Fruit fly (Drosophila melanogaster): ENCODE results near the gene Npc2h.

Npc2h gene

DNA sequence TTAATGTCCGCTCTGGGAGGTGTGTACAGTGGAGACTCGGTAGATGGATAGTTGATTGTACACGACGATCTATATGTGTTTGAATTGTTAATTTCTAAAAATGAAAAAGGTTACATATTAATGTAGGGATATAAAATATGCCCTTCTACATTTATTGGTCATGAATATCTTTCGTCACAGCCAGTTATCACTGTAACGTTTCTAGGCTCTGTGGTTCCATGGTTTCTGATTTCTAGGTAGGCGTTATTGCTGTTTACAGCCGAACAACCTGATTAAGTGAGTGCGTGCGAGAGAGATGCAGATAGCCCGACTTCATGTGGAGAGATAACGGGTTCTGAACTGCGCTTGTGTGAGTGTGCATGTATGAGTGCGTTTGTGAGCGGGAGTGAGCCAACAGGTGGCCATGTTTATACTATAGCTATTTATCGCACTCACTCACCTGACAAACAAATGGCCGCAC, 35.6 kb upstream of the Npc2h start (continued):
- TF ChIP-seq Camta (GFP tag; optimal IDR thresholded peaks at IDR 0.05) (peak; percentile 88), CG18599 (GFP tag; optimal IDR thresholded peaks at IDR 0.05) (peak; percentile 95), Kr (GFP tag; optimal IDR thresholded peaks at IDR 0.05) (peak; percentile 28), CG11723 (GFP tag; optimal IDR thresholded peaks at IDR 0.05) (peak; percentile 66), CG12155 (GFP tag; optimal IDR thresholded peaks at IDR 0.05) (peak; percentile 92), dm (GFP tag; optimal IDR thresholded peaks at IDR 0.05) (peak; percentile 88), CG7357 (GFP tag; IDR thresholded peaks at IDR 0.05) (peak; percentile 89), CG13894 (tag; optimal IDR thresholded peaks at IDR 0.05) (peak; percentile 81), CG1233 (GFP tag; optimal IDR thresholded peaks at IDR 0.05) (peak; percentile 92), usp (GFP tag; optimal IDR thresholded peaks at IDR 0.05) (no peak), Lpt (GFP tag; optimal IDR thresholded peaks at IDR 0.05) (no peak), aop (GFP tag; IDR thresholded peaks at IDR 0.05) (no peak), tgo (GFP tag; IDR thresholded peaks at IDR 0.05) (peak; percentile 96), CG31441 (GFP tag; IDR thresholded peaks at IDR 0.05) (peak; percentile 89), CG6683 (GFP tag; optimal IDR thresholded peaks at IDR 0.05) (peak; percentile 80), CG14965 (GFP tag; optimal IDR thresholded peaks at IDR 0.05; ENCODE audit: borderline replicate concordance) (peak; percentile 71), CG8924 (tag; optimal IDR thresholded peaks at IDR 0.05) (peak; percentile 95), CG9215 (GFP tag; IDR thresholded peaks at IDR 0.05) (peak; percentile 91), CG12299 (tag; optimal IDR thresholded peaks at IDR 0.05) (peak; percentile 86), H15 (GFP tag; IDR thresholded peaks at IDR 0.05) (peak; percentile 94), CG13775 (GFP tag; optimal IDR thresholded peaks at IDR 0.05) (peak; percentile 89), CG11085 (GFP tag; IDR thresholded peaks at IDR 0.05) (peak; percentile 79), CG17186 (GFP tag; optimal IDR thresholded peaks at IDR 0.05) (peak; percentile 53), CG17328 (GFP tag; IDR thresholded peaks at IDR 0.05) (peak; percentile 97), ham (GFP tag; IDR thresholded peaks at IDR 0.05) (peak; percentile 80; the same call in 1 of the 2 replicates), lbe (GFP tag; optimal IDR thresholded peaks at IDR 0.05) (peak; percentile 70), Ets97D (GFP tag; optimal IDR thresholded peaks at IDR 0.05) (peak; percentile 72), sisA (GFP tag; IDR thresholded peaks at IDR 0.05) (peak; percentile 94), dmrt99B (tag; optimal IDR thresholded peaks at IDR 0.05) (peak; percentile 93), Lhr (GFP tag; optimal IDR thresholded peaks at IDR 0.05) (peak; percentile 66), gfzf (GFP tag; optimal IDR thresholded peaks at IDR 0.05) (peak; percentile 18), az2 (GFP tag; optimal IDR thresholded peaks at IDR 0.05) (peak; percentile 96), knrl (GFP tag; IDR thresholded peaks at IDR 0.05; ENCODE audit: partially characterized antibody) (no peak; the same call in 2 of the 3 replicates), sob (GFP tag; IDR thresholded peaks at IDR 0.05) (peak; percentile 96), CG31388 (GFP tag; optimal IDR thresholded peaks at IDR 0.05) (peak; percentile 89), lmd (GFP tag; IDR thresholded peaks at IDR 0.05) (peak; percentile 96), MTF-1 (GFP tag; optimal IDR thresholded peaks at IDR 0.05; ENCODE audit: borderline replicate concordance) (peak; percentile 80), CG9817 (tag; optimal IDR thresholded peaks at IDR 0.05) (peak; percentile 96), Bdp1 (GFP tag; optimal IDR thresholded peaks at IDR 0.05) (peak; percentile 83), kni (GFP tag; optimal IDR thresholded peaks at IDR 0.05) (peak; percentile 76), gem (tag; optimal IDR thresholded peaks at IDR 0.05) (peak; percentile 96), wek (GFP tag; optimal IDR thresholded peaks at IDR 0.05) (peak; percentile 78), chinmo (GFP tag; IDR thresholded peaks at IDR 0.05; ENCODE audit: partially characterized antibody) (peak; percentile 83; the same call in 1 of the 4 replicates), grau (tag; optimal IDR thresholded peaks at IDR 0.05) (peak; percentile 99), sna (GFP tag; IDR thresholded peaks at IDR 0.05; ENCODE audit: partially characterized antibody) (0 out of 2 replicates have a peak, but pooled peaks have one; percentile 14), gcm (GFP tag; optimal IDR thresholded peaks at IDR 0.05) (peak; percentile 89), NC2β (GFP tag; optimal IDR thresholded peaks at IDR 0.05) (peak; percentile 93), Ravus (GFP tag; IDR thresholded peaks at IDR 0.05) (peak; percentile 78), pzg (GFP tag; optimal IDR thresholded peaks at IDR 0.05) (peak; percentile 11), E2f2 (GFP tag; IDR thresholded peaks at IDR 0.05) (peak; percentile 77)

All from whole organism, embryonic.